Worm (Caenorhabditis elegans): ENCODE data around the gene srh-82.

Gene srh-82

DNA sequence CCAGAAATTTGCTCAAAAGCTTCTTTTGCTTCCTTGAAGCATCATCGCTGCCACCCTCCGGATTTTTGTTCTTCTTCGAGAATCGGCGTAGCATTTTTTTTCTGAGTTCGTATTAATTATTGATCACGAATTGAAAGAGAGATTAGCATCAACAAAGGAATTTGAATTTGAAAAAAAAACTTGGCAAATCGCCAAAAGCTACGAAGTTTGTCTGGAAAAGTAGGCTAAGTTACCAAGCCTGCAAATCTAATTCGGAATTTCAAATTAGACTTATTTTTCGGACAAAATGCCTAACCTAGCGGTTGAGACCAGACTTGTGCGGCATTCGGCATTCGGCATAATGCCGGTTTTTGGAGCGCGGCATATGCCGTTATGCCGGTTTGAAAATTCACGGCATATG, 27.2 kb downstream of the srh-82 start, which contains the start of gene cfap-36:
Gene cfap-36, minus strand, starts transcription at position 101 of the 400 bp plus-strand sequence.
- TF ChIP-seq nhr-77 (tag; optimal IDR thresholded peaks at IDR 0.05) (no peak), madf-9 (GFP tag; conservative IDR thresholded peaks at IDR 0.05) (no peak), lin-39 (tag; optimal IDR thresholded peaks at IDR 0.05) (no peak), T26A8.4 (GFP tag; IDR thresholded peaks at IDR 0.05) (no peak), nhr-11 (tag; optimal IDR thresholded peaks at IDR 0.05) (no peak), lim-7 (GFP tag; IDR thresholded peaks at IDR 0.05) (no peak), hif-1 (tag; optimal IDR thresholded peaks at IDR 0.05) (no peak), nhr-111 (GFP tag; optimal IDR thresholded peaks at IDR 0.05) (no peak), ctbp-1 (GFP tag; IDR thresholded peaks at IDR 0.05) (no peak), R02D3.7 (tag; optimal IDR thresholded peaks at IDR 0.05) (no peak), zag-1 (tag; optimal IDR thresholded peaks at IDR 0.05) (no peak), hmg-1.1 (GFP tag; IDR thresholded peaks at IDR 0.05) (no peak), ces-1 (GFP tag; optimal IDR thresholded peaks at IDR 0.05) (no peak), ama-1 (optimal IDR thresholded peaks at IDR 0.05) (no peak), mes-2 (tag; optimal IDR thresholded peaks at IDR 0.05; ENCODE audit: poor library complexity, severe bottlenecking) (no peak), php-3 (GFP tag; IDR thresholded peaks at IDR 0.05) (no peak), daf-12 (tag; optimal IDR thresholded peaks at IDR 0.05) (no peak), zfp-3 (GFP tag; conservative IDR thresholded peaks at IDR 0.05) (no peak)

ce11 chrV:173437-173836, 28.5 kb downstream of the srh-82 start:
- no peak for TF ChIP-seq ces-1 (GFP tag; optimal IDR thresholded peaks at IDR 0.05)
- TF ChIP-seq ceh-62 (tag; optimal IDR thresholded peaks at IDR 0.05) = no peak
- no peak for TF ChIP-seq dmd-6 (GFP tag; IDR thresholded peaks at IDR 0.05)
- TF ChIP-seq set-16 (GFP tag; IDR thresholded peaks at IDR 0.05) = peak; percentile 77

ce11 chrV:174520-174919, 29.6 kb downstream of the srh-82 start:
- TF ChIP-seq ZK337.2 (GFP tag; IDR thresholded peaks at IDR 0.05) (no peak), aha-1 (tag) (peak; percentile 12), nhr-25 (tag; optimal IDR thresholded peaks at IDR 0.05; ENCODE audit: borderline replicate concordance, insufficient read depth) (no peak)

ce11 chrV:176870-177467, 32.1 kb downstream of the srh-82 start, which contains the start of gene cul-3:
Gene cul-3 (plus strand): TSS chrV:177417.
- no peak for TF ChIP-seq egl-43 (GFP tag; IDR thresholded peaks at IDR 0.05)
- no peak for TF ChIP-seq nhr-41 (GFP tag; IDR thresholded peaks at IDR 0.05)
- TF ChIP-seq nhr-11 (tag; optimal IDR thresholded peaks at IDR 0.05) = no peak
- no peak for TF ChIP-seq nhr-42 (GFP tag; IDR thresholded peaks at IDR 0.05)
- TF ChIP-seq Y75B8A.6 (GFP tag; IDR thresholded peaks at IDR 0.05) = no peak
- no peak for TF ChIP-seq gei-8 (GFP tag; optimal IDR thresholded peaks at IDR 0.05)
- TF ChIP-seq ama-1 (optimal IDR thresholded peaks at IDR 0.05) = peak; percentile 21
- no peak for TF ChIP-seq F44E2.7 (GFP tag; IDR thresholded peaks at IDR 0.05)
- TF ChIP-seq ceh-62 (tag; optimal IDR thresholded peaks at IDR 0.05) = no peak
- TF ChIP-seq ceh-20 (GFP tag; IDR thresholded peaks at IDR 0.05) = 0 out of 2 replicates have a peak, but pooled peaks have one; percentile 21
- TF ChIP-seq unc-62 (GFP tag; optimal IDR thresholded peaks at IDR 0.05 in 1 of 2) = no peak
- TF ChIP-seq unc-62 (tag; optimal IDR thresholded peaks at IDR 0.05) = no peak
- TF ChIP-seq nhr-237 (tag; optimal IDR thresholded peaks at IDR 0.05) = no peak
- TF ChIP-seq hlh-30 (tag; optimal IDR thresholded peaks at IDR 0.05; ENCODE audit: insufficient read depth) = peak; percentile 25
- no peak for TF ChIP-seq spr-3 (GFP tag; optimal IDR thresholded peaks at IDR 0.05)
- no peak for TF ChIP-seq zfp-2 (tag; optimal IDR thresholded peaks at IDR 0.05)
- no peak for TF ChIP-seq unc-39 (tag; optimal IDR thresholded peaks at IDR 0.05)
- no peak for TF ChIP-seq F26F4.8 (GFP tag; conservative IDR thresholded peaks at IDR 0.05)
- no peak for TF ChIP-seq nhr-48 (tag; optimal IDR thresholded peaks at IDR 0.05)
- no peak for TF ChIP-seq aha-1 (tag)
- TF ChIP-seq snpc-4 (tag; optimal IDR thresholded peaks at IDR 0.05) = no peak
- no peak for TF ChIP-seq nhr-28 (tag; optimal IDR thresholded peaks at IDR 0.05)
- TF ChIP-seq dve-1 (tag; optimal IDR thresholded peaks at IDR 0.05; ENCODE audit: insufficient read depth) = peak; percentile 62
- TF ChIP-seq vab-7 (GFP tag; IDR thresholded peaks at IDR 0.05) = no peak
- no peak for TF ChIP-seq hlh-11 (tag; optimal IDR thresholded peaks at IDR 0.05)
- no peak for TF ChIP-seq nhr-111 (GFP tag; optimal IDR thresholded peaks at IDR 0.05)
- peak; percentile 45 for TF ChIP-seq duxl-1 (tag; optimal IDR thresholded peaks at IDR 0.05; ENCODE audit: poor library complexity)
